Worm (Caenorhabditis elegans) whole organism, late embryonic: ENCODE results near the gene twk-10.

ENCODE experiments used
- F13H6.1 ChIP-seq: sonication (generic microtip); optimal IDR thresholded peaks from 2 replicates; lab custom pipeline; 2016; ENCODE audit warnings: missing genetic modification characterization, missing compliant biosample characterization
- K02D7.2 ChIP-seq: sonication (generic microtip); optimal IDR thresholded peaks from 2 replicates; lab custom pipeline; 2017; ENCODE audit warnings: mild to moderate bottlenecking, missing genetic modification characterization, missing compliant biosample characterization
- T23F11.4 ChIP-seq: fragments of 200-800 bp; sonication (Bioruptor generic); optimal IDR thresholded peaks from 2 replicates; lab custom pipeline; 2018; ENCODE audit warnings: mild to moderate bottlenecking, missing genetic modification characterization, missing compliant biosample characterization
- Y22D7AL.16 ChIP-seq: sonication (generic microtip); optimal IDR thresholded peaks from 2 replicates; lab custom pipeline; 2016; ENCODE audit warnings: missing genetic modification characterization, missing compliant biosample characterization
- ceh-18 ChIP-seq: sonication (generic microtip); optimal IDR thresholded peaks from 2 replicates; lab custom pipeline; 2016; ENCODE audit warnings: missing genetic modification characterization, missing compliant biosample characterization
- ceh-19 ChIP-seq: fragments of 200-800 bp; sonication (Bioruptor generic); optimal IDR thresholded peaks from 2 replicates; lab custom pipeline; 2018; ENCODE audit warnings: mild to moderate bottlenecking, missing genetic modification characterization, missing compliant biosample characterization
- ceh-2 ChIP-seq: sonication (generic microtip); optimal IDR thresholded peaks from 2 replicates; lab custom pipeline; 2016; ENCODE audit warnings: missing genotype, missing genetic modification characterization, missing compliant biosample characterization
- ceh-22 ChIP-seq: sonication (generic microtip); optimal IDR thresholded peaks from 2 replicates; lab custom pipeline; 2017; ENCODE audit warnings: missing biosample characterization, missing genetic modification characterization
- ceh-24 ChIP-seq: sonication (generic microtip); optimal IDR thresholded peaks from 2 replicates; lab custom pipeline; 2016; ENCODE audit warnings: mild to moderate bottlenecking, missing genetic modification characterization, missing compliant biosample characterization
- ceh-31 ChIP-seq: sonication (generic microtip); optimal IDR thresholded peaks from 2 replicates; lab custom pipeline; 2016; ENCODE audit warnings: missing genetic modification characterization, missing compliant biosample characterization
- ceh-45 ChIP-seq: fragments of 200-800 bp; sonication (Bioruptor generic); IDR thresholded peaks from 2 replicates; pipeline ENCODE4 v1.3.6; 2022; ENCODE audit warnings: missing genetic modification reagents, missing genetic modification characterization, missing compliant biosample characterization
- ceh-48 ChIP-seq: sonication (generic microtip); optimal IDR thresholded peaks from 2 replicates; lab custom pipeline; 2016; ENCODE audit warnings: missing genetic modification characterization, inconsistent platforms, missing compliant biosample characterization
- ceh-6 ChIP-seq: fragments of 200-800 bp; sonication (Bioruptor generic); optimal IDR thresholded peaks from 2 replicates; lab custom pipeline; 2018; ENCODE audit warnings: mild to moderate bottlenecking, missing genetic modification characterization, missing compliant biosample characterization
- dmd-4 ChIP-seq: sonication (generic microtip); optimal IDR thresholded peaks from 2 replicates; lab custom pipeline; 2016; ENCODE audit warnings: borderline replicate concordance, missing genetic modification characterization, missing compliant biosample characterization
- dve-1 ChIP-seq: sonication (generic microtip); optimal IDR thresholded peaks from 2 replicates; lab custom pipeline; 2017; ENCODE audit warnings: antibody characterized with exemption, mild to moderate bottlenecking, missing genetic modification characterization, missing compliant biosample characterization
- elt-2 ChIP-seq: sonication (generic microtip); optimal IDR thresholded peaks from 2 replicates; lab custom pipeline; 2016; ENCODE audit warnings: missing genetic modification reagents, missing genetic modification characterization, missing compliant biosample characterization
- elt-4 ChIP-seq: sonication (generic microtip); optimal IDR thresholded peaks from 2 replicates; lab custom pipeline; 2016; ENCODE audit warnings: missing genetic modification characterization, missing compliant biosample characterization
- ets-4 ChIP-seq: sonication (generic microtip); optimal IDR thresholded peaks from 2 replicates; lab custom pipeline; 2016; ENCODE audit warnings: missing genetic modification characterization, missing compliant biosample characterization
- fkh-10 ChIP-seq: fragments of 150-350 bp; optimal IDR thresholded peaks from 2 replicates; lab custom pipeline; 2014; ENCODE audit warnings: missing biosample characterization, missing genetic modification reagents, missing genetic modification characterization
- fkh-6 ChIP-seq: sonication (generic microtip); optimal IDR thresholded peaks from 2 replicates; lab custom pipeline; 2016; ENCODE audit warnings: missing genetic modification characterization, missing compliant biosample characterization
- gmeb-2 ChIP-seq: sonication (generic microtip); optimal IDR thresholded peaks from 2 replicates; lab custom pipeline; 2016; ENCODE audit warnings: missing genetic modification characterization, inconsistent platforms, missing compliant biosample characterization
- hlh-13 ChIP-seq: fragments of 200-800 bp; sonication (Bioruptor generic); optimal IDR thresholded peaks from 2 replicates; lab custom pipeline; 2018; ENCODE audit warnings: mild to moderate bottlenecking, missing genetic modification characterization, missing compliant biosample characterization
- hlh-15 ChIP-seq: sonication (generic microtip); optimal IDR thresholded peaks from 2 replicates; lab custom pipeline; 2016; ENCODE audit warnings: missing genetic modification characterization, missing compliant biosample characterization
- hlh-30 ChIP-seq: sonication (generic microtip); optimal IDR thresholded peaks from 2 replicates; lab custom pipeline; 2017; ENCODE audit warnings: antibody characterized with exemption, missing genetic modification characterization, missing compliant biosample characterization; ENCODE audit not compliant: insufficient read depth
- hlh-8 ChIP-seq: sonication (generic microtip); optimal IDR thresholded peaks from 2 replicates; lab custom pipeline; 2016; ENCODE audit warnings: missing genotype, missing genetic modification characterization, missing compliant biosample characterization
- lim-6 ChIP-seq: sonication (generic microtip); optimal IDR thresholded peaks from 2 replicates; lab custom pipeline; 2016; ENCODE audit warnings: missing genetic modification characterization, missing compliant biosample characterization
- lin-11 ChIP-seq: fragments of 200-800 bp; sonication (Bioruptor generic); optimal IDR thresholded peaks from 2 replicates; lab custom pipeline; 2018; ENCODE audit warnings: mild to moderate bottlenecking, missing genetic modification characterization, missing compliant biosample characterization
- nfya-1 ChIP-seq: sonication (generic microtip); optimal IDR thresholded peaks from 2 replicates; lab custom pipeline; 2017; ENCODE audit warnings: missing genetic modification characterization, mild to moderate bottlenecking, missing compliant biosample characterization, antibody characterized with exemption, moderate library complexity
- nhr-11 ChIP-seq: fragments of 150-350 bp; optimal IDR thresholded peaks from 2 replicates; lab custom pipeline; 2014; ENCODE audit warnings: missing biosample characterization, missing genetic modification characterization
- odd-2 ChIP-seq: sonication (generic microtip); optimal IDR thresholded peaks from 2 replicates; lab custom pipeline; 2017; ENCODE audit warnings: antibody characterized with exemption, mild to moderate bottlenecking, missing genetic modification characterization, missing compliant biosample characterization
- pat-9 ChIP-seq: fragments of 200-800 bp; sonication (Bioruptor generic); optimal IDR thresholded peaks from 2 replicates; lab custom pipeline; 2018; ENCODE audit warnings: mild to moderate bottlenecking, missing genetic modification characterization, moderate library complexity, missing compliant biosample characterization
- pax-1 ChIP-seq: fragments of 150-350 bp; optimal IDR thresholded peaks from 2 replicates; lab custom pipeline; 2014; ENCODE audit warnings: missing biosample characterization, missing genetic modification characterization
- pha-2 ChIP-seq: sonication (generic microtip); optimal IDR thresholded peaks from 2 replicates; lab custom pipeline; 2017; ENCODE audit warnings: mild to moderate bottlenecking, missing genetic modification characterization, missing compliant biosample characterization
- pqm-1 ChIP-seq: sonication (generic microtip); optimal IDR thresholded peaks from 2 replicates; lab custom pipeline; 2016; ENCODE audit warnings: missing genetic modification characterization, missing compliant biosample characterization
- ref-2 ChIP-seq: sonication (generic microtip); optimal IDR thresholded peaks from 2 replicates; lab custom pipeline; 2016; ENCODE audit warnings: missing genetic modification characterization, missing compliant biosample characterization
- rnt-1 ChIP-seq: sonication (generic microtip); optimal IDR thresholded peaks from 2 replicates; lab custom pipeline; 2016; ENCODE audit warnings: missing genetic modification characterization, missing compliant biosample characterization
- sdc-2 ChIP-seq: sonication (generic microtip); optimal IDR thresholded peaks from 2 replicates; lab custom pipeline; 2016; ENCODE audit warnings: missing genotype, missing genetic modification characterization, missing compliant biosample characterization
- sox-2 ChIP-seq: fragments of 200-800 bp; sonication (Bioruptor generic); IDR thresholded peaks from 2 replicates; pipeline ENCODE4 v1.3.6; 2022; ENCODE audit warnings: missing genetic modification reagents, missing genetic modification characterization, missing compliant biosample characterization
- unc-55 ChIP-seq: sonication (generic microtip); optimal IDR thresholded peaks from 2 replicates; lab custom pipeline; 2017; ENCODE audit warnings: missing biosample characterization, missing genetic modification reagents, missing genetic modification characterization
- ztf-16 ChIP-seq: sonication (generic microtip); optimal IDR thresholded peaks from 2 replicates; lab custom pipeline; 2017; ENCODE audit warnings: missing genetic modification characterization, missing compliant biosample characterization

Gene twk-10

ce11 chrV:6513356-6513755, 38.8 kb upstream of the twk-10 start:
- TF ChIP-seq unc-55 = no peak
- no peak for TF ChIP-seq pqm-1
- TF ChIP-seq nfya-1 (tag; lab: Kevin White, UChicago) = no peak
- TF ChIP-seq gmeb-2 (tag; lab: Kevin White, UChicago) = no peak
- TF ChIP-seq dmd-4 = no peak
- TF ChIP-seq ceh-48 (tag; lab: Kevin White, UChicago) = no peak
- no peak for TF ChIP-seq rnt-1
- TF ChIP-seq ceh-31 (tag; lab: Kevin White, UChicago) = no peak
- TF ChIP-seq ceh-19 (GFP tag; lab: Kevin White, UChicago) = no peak
- TF ChIP-seq hlh-13 (GFP tag; lab: Kevin White, UChicago) = no peak
- TF ChIP-seq ceh-22 = no peak
- no peak for TF ChIP-seq pax-1 (tag; lab: Kevin White, UChicago)
- TF ChIP-seq hlh-15 (tag; lab: Kevin White, UChicago) = no peak
- no peak for TF ChIP-seq elt-2 (tag; lab: Kevin White, UChicago)
- TF ChIP-seq lin-11 (tag; lab: Kevin White, UChicago) = no peak
- no peak for TF ChIP-seq fkh-10 (GFP tag; lab: Kevin White, UChicago)
- no peak for TF ChIP-seq hlh-30 (tag; lab: Kevin White, UChicago)

ce11 chrV:6513786-6514430, 38.2 kb upstream of the twk-10 start:
- no peak for TF ChIP-seq ceh-18 (tag; lab: Kevin White, UChicago)
- TF ChIP-seq pha-2 (tag; lab: Kevin White, UChicago) = no peak
- TF ChIP-seq F13H6.1 (tag; lab: Kevin White, UChicago) = no peak
- TF ChIP-seq pat-9 = no peak
- no peak for TF ChIP-seq ceh-2 (tag; lab: Kevin White, UChicago)
- TF ChIP-seq hlh-8 (tag; lab: Kevin White, UChicago) = no peak
- no peak for TF ChIP-seq Y22D7AL.16 (tag; lab: Kevin White, UChicago)
- TF ChIP-seq ceh-31 (tag; lab: Kevin White, UChicago) = no peak
- TF ChIP-seq sdc-2 (tag; lab: Kevin White, UChicago) = no peak
- no peak for TF ChIP-seq ets-4
- no peak for TF ChIP-seq ref-2 (tag; lab: Kevin White, UChicago)
- no peak for TF ChIP-seq elt-4 (tag; lab: Kevin White, UChicago)
- TF ChIP-seq ceh-6 (GFP tag; lab: Kevin White, UChicago) = no peak
- TF ChIP-seq T23F11.4 (GFP tag; lab: Kevin White, UChicago) = no peak

ce11 chrV:6514887-6515324, 37.2 kb upstream of the twk-10 start, which contains the start of gene dpy-11:
dpy-11 (minus strand) TSS chrV:6515240.
- TF ChIP-seq ceh-45 (GFP tag; lab: Robert Waterston, UW) (0 out of 2 replicates have a peak, but pooled peaks have one; percentile 40), Y22D7AL.16 (tag; lab: Kevin White, UChicago) (no peak)

ce11 chrV:6515344-6515743, 36.8 kb upstream of the twk-10 start:
- no peak for TF ChIP-seq K02D7.2 (tag; lab: Kevin White, UChicago)
- no peak for TF ChIP-seq hlh-15 (tag; lab: Kevin White, UChicago)
- TF ChIP-seq nhr-11 (tag; lab: Kevin White, UChicago) = no peak
- no peak for TF ChIP-seq fkh-6 (tag; lab: Kevin White, UChicago)
- no peak for TF ChIP-seq sox-2 (GFP tag; lab: Robert Waterston, UW)
- TF ChIP-seq dve-1 (tag; lab: Kevin White, UChicago) = no peak
- no peak for TF ChIP-seq odd-2 (tag; lab: Kevin White, UChicago)
- TF ChIP-seq lim-6 = no peak
- TF ChIP-seq ztf-16 (tag; lab: Kevin White, UChicago) = no peak
- TF ChIP-seq dmd-4 = no peak
- TF ChIP-seq F13H6.1 (tag; lab: Kevin White, UChicago) = no peak
- TF ChIP-seq ceh-24 (tag; lab: Kevin White, UChicago) = no peak
- TF ChIP-seq, all 69 proteins: peak for 0
